Fruit fly (Drosophila melanogaster): Measurements from ENCODE around the gene Not10.

DNA sequence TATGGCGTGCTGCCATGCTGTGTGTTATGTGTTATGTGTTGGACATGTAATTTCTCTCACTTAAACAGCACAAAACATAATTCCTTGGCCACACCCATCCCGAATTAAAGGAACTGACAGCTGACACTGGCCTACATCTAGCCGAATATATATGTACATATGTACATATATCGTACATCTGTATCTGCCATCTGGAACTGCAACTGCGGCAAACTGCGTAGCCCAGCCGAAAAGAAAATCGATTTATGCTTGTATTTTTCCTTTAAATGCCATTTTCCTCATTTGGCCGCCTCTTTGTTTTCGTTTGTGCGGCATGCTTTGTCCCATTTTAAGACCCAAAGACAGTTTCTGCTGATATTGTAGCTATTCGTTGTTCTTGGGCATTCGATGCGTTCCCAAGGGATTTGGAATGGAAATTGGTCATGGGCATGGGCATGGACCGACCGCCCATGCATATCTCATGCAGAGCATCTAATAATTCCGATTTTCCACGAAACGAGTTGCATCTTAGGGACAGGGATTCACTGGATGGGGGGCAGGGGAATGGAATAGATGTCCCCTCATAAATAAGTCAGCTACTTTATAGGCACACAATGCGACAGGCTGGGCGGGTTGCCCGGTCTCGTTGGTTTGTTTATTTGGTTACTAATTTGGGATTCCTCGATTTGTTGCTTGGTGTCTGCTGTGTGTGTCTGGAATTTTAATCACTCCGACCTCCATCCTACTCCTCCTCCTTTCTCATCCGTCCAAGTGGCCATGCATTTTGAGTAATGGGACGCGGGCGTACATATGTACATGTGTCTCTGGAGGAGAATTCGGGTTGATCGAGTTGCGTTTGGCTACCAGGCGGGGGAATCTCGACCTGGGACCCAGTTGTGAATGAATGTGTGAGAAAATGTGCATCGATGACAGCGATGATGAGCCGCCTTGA is 18.9 kb downstream of the Not10 start:
- TF ChIP-seq CG6276 (GFP tag; optimal IDR thresholded peaks at IDR 0.05) (no peak), Blimp-1 (GFP tag; optimal IDR thresholded peaks at IDR 0.05) (no peak), eg (GFP tag; IDR thresholded peaks at IDR 0.05) (no peak), CG1621 (tag; optimal IDR thresholded peaks at IDR 0.05) (no peak), CG6854 (GFP tag; optimal IDR thresholded peaks at IDR 0.05) (no peak), CG34406 (GFP tag; optimal IDR thresholded peaks at IDR 0.05) (no peak), fkh (GFP tag; optimal IDR thresholded peaks at IDR 0.05) (no peak), Hr38 (GFP tag; optimal IDR thresholded peaks at IDR 0.05) (no peak)

All from whole organism, prepupa.